Worm (Caenorhabditis elegans) whole organism, midembryonic: Measurements from ENCODE around the gene nhr-63.

ENCODE experiments used
- flt-1 ChIP-seq: fragments of 200-800 bp; sonication (Bioruptor generic); IDR thresholded peaks from 2 replicates; pipeline ENCODE4 v1.3.6; 2022; ENCODE audit warnings: missing genetic modification characterization, missing compliant biosample characterization
- med-1 ChIP-seq: sonication (generic microtip); optimal IDR thresholded peaks from 2 replicates; lab custom pipeline; 2017; ENCODE audit warnings: missing genetic modification characterization, mild to moderate bottlenecking, missing compliant biosample characterization, antibody characterized with exemption, missing genetic modification reagents; ENCODE audit not compliant: insufficient read depth
- ref-1 ChIP-seq: fragments of 200-800 bp; sonication (Bioruptor generic); conservative IDR thresholded peaks from 2 replicates; pipeline ENCODE4 v1.3.6; 2022; ENCODE audit warnings: missing genetic modification reagents, missing genetic modification characterization, missing compliant biosample characterization
- ztf-23 ChIP-seq: fragments of 200-800 bp; sonication (Bioruptor generic); IDR thresholded peaks from 2 replicates; pipeline ENCODE4 v1.3.6; 2022; ENCODE audit warnings: missing genetic modification reagents, missing genetic modification characterization, missing compliant biosample characterization

DNA sequence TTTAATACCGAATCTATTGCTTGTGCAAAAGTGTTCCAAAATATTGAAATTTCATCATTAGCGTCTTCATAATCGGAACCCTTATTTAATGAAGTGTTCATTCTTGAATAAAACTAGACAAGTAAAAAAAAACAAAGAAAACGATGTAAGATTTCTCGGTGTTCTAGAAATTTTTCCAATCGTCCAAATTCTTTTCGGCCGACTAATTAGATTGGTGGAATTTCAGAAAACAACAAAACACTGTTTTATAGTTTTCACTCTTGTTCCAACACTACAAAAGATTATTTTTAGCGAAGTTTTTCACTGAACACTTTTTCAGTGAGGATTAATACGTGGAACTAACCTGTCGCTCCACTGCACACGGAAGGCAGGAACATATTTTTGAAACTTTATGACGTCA is 49.6 kb upstream of the nhr-63 start, which contains the start of gene srw-56:
- no peak for TF ChIP-seq med-1 (GFP tag; lab: Kevin White, UChicago)
- TF ChIP-seq ref-1 (GFP tag; lab: Robert Waterston, UW): no peak
- no peak for TF ChIP-seq flt-1 (GFP tag; lab: Robert Waterston, UW)
- TF ChIP-seq ztf-23: no peak
